Fruit fly (Drosophila melanogaster): Measurements from ENCODE around the gene CG4497.

Gene CG4497

DNA sequence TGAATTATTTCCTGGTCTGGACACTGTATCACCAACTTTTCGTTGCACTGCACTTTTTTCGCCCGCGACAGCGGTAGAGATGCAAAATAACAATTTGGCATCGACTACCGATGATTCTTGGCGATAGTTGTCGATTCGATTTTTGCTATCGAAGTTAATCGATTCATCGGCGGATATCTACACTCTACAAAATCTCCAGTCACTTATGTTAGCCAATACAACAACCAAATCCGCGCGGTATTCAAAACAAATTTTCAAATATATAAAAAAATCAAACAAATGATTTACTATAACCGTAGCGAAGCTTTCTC, 9.7 kb upstream of the CG4497 start, which contains the start of gene CG4502 (continued):
- TF ChIP-seq dsf (GFP tag; optimal IDR thresholded peaks at IDR 0.05; ENCODE audit: borderline replicate concordance) (no peak), Abd-B (GFP tag; optimal IDR thresholded peaks at IDR 0.05) (no peak), tai (GFP tag; optimal IDR thresholded peaks at IDR 0.05) (peak; percentile 63), woc (GFP tag; optimal IDR thresholded peaks at IDR 0.05) (no peak), Hr83 (GFP tag; optimal IDR thresholded peaks at IDR 0.05; ENCODE audit: poor library complexity, severe bottlenecking) (peak; percentile 86), CG32264 (GFP tag; optimal IDR thresholded peaks at IDR 0.05) (no peak), Myc (optimal IDR thresholded peaks at IDR 0.05) (peak; percentile 18), Dfd (GFP tag; optimal IDR thresholded peaks at IDR 0.05) (no peak), sv (GFP tag; optimal IDR thresholded peaks at IDR 0.05) (no peak), Mio (GFP tag; optimal IDR thresholded peaks at IDR 0.05) (no peak), jim (GFP tag; optimal IDR thresholded peaks at IDR 0.05) (no peak), br (GFP tag; optimal IDR thresholded peaks at IDR 0.05) (peak; percentile 16), sage (GFP tag; optimal IDR thresholded peaks at IDR 0.05) (no peak), CrebA (GFP tag; optimal IDR thresholded peaks at IDR 0.05; ENCODE audit: borderline replicate concordance) (peak; percentile 60), Hr78 (GFP tag; optimal IDR thresholded peaks at IDR 0.05) (no peak), GATAd (GFP tag; optimal IDR thresholded peaks at IDR 0.05) (no peak), OdsH (GFP tag; optimal IDR thresholded peaks at IDR 0.05) (no peak)

DNA sequence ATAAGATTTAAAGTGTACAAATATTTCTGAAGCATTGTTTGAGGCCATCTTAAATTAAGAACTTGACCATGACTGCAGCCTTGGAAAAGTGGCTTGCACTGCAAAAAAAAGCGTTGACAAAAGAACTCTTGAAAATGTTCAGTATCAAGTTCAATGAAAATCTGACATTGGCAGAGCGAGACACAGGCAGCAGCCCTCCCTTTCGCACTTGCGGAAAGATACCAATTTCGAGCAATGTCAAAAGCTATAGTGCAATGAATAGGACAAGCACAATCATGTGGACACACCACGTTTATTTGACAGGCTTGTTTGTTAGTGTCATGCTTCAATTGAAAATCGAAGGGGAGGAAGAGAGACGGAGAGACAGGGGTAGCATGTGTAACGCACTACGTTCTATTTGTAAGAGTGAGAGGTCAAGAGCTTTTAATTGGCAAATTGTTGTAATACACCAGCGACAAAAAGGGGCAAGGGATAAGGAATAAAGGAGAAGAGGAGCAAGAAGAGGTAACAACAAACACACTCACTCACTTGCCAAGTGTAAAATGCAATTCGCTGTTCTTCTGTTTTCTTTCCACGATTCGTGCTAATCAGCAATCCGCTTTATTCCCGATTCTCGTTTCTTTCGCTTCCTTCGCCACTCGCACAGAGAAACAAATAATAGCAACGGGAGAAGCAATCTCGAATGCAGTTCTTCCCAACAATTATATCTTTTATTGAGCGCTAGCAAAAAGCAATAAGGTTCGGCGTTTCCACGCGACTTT, 9.2 kb upstream of the CG4497 start:
- TF ChIP-seq psq (GFP tag; optimal IDR thresholded peaks at IDR 0.05): peak; percentile 96
- no peak for TF ChIP-seq Jra (GFP tag; optimal IDR thresholded peaks at IDR 0.05)

DNA sequence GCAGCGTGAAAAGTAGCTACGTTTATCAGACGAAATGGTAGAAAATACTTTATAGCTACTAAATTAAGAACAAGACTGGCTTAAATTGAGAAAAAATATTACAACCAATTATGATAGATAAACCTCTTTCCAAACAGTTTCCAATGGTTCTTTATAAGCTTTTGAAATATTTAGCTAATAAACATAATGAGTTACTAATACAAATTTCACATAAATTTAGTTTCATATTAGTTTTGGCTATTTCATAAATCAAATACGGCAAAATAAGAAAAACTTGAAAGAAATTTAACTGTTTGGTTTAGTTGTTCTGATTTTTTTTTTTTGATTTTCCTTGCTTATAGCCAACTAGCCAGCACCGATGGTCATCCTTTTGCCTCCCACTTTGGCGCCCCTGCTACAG, 5.8 kb upstream of the CG4497 start:
- TF ChIP-seq Myc (optimal IDR thresholded peaks at IDR 0.05) (peak; percentile 72), br (GFP tag; optimal IDR thresholded peaks at IDR 0.05) (no peak)

DNA sequence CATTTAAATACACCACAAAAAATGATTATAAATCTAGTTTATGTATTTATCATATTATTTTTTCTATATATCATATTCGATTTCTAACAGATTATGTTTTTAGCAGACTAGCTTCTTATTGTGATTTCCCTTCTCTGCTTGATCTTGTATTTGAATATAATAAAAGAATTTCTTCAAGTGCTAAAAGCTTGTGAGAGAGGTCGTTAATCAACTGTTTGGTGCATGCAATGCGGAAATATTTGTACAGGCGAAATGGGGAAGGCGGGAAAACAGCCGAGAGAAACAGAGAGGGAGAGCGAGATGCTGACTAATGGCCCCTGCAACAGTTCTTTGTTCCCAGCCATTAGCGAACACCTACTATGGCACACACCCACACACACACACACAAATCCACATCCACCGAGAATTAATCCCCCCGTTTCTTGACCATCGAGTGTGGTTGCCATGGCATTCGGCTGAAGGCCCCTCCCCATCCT, 5.3 kb upstream of the CG4497 start:
- peak; percentile 11 for TF ChIP-seq Hnf4 (GFP tag; optimal IDR thresholded peaks at IDR 0.05)
- TF ChIP-seq HLH106 (tag; optimal IDR thresholded peaks at IDR 0.05): peak; percentile 29
- TF ChIP-seq dl (GFP tag; optimal IDR thresholded peaks at IDR 0.05; ENCODE audit: insufficient read depth in 1 of 2, partially characterized antibody in 2 of 2): no peak
- no peak for TF ChIP-seq lola (GFP tag; optimal IDR thresholded peaks at IDR 0.05)
- no peak for TF ChIP-seq Rel (GFP tag; optimal IDR thresholded peaks at IDR 0.05)
- TF ChIP-seq Rel (tag; optimal IDR thresholded peaks at IDR 0.05): peak; percentile 10
- no peak for TF ChIP-seq dmrt93B (GFP tag; optimal IDR thresholded peaks at IDR 0.05)
- TF ChIP-seq Dfd (GFP tag; optimal IDR thresholded peaks at IDR 0.05): no peak
- TF ChIP-seq Dif (GFP tag; optimal IDR thresholded peaks at IDR 0.05; ENCODE audit: partially characterized antibody): no peak
- no peak for TF ChIP-seq CrebA (GFP tag; optimal IDR thresholded peaks at IDR 0.05; ENCODE audit: borderline replicate concordance)
- TF ChIP-seq rgr (GFP tag; optimal IDR thresholded peaks at IDR 0.05): peak; percentile 4
- peak in 1 of 2 experiments; percentile 35 for TF ChIP-seq foxo (GFP tag; optimal IDR thresholded peaks at IDR 0.05)
- TF ChIP-seq fru (GFP tag; optimal IDR thresholded peaks at IDR 0.05): peak; percentile 7
- TF ChIP-seq OdsH (GFP tag; optimal IDR thresholded peaks at IDR 0.05): peak; percentile 17
- TF ChIP-seq GATAd (GFP tag; optimal IDR thresholded peaks at IDR 0.05): no peak
- no peak for TF ChIP-seq woc (GFP tag; optimal IDR thresholded peaks at IDR 0.05)
- TF ChIP-seq ey (GFP tag; optimal IDR thresholded peaks at IDR 0.05): no peak
- no peak for TF ChIP-seq jim (GFP tag; optimal IDR thresholded peaks at IDR 0.05)
- peak; percentile 45 for TF ChIP-seq psq (GFP tag; optimal IDR thresholded peaks at IDR 0.05)
- TF ChIP-seq Jra (GFP tag; optimal IDR thresholded peaks at IDR 0.05): no peak
- no peak for TF ChIP-seq tai (GFP tag; optimal IDR thresholded peaks at IDR 0.05)
- no peak for TF ChIP-seq pan (optimal IDR thresholded peaks at IDR 0.05)
- no peak for TF ChIP-seq CG32264 (GFP tag; optimal IDR thresholded peaks at IDR 0.05)
- TF ChIP-seq Sp1 (GFP tag; optimal IDR thresholded peaks at IDR 0.05): peak; percentile 41
- no peak for TF ChIP-seq Hr78 (GFP tag; optimal IDR thresholded peaks at IDR 0.05)
